Worm (Caenorhabditis elegans) whole organism, dauer: Measurements from ENCODE around the gene F35C11.4.

Source experiments
- unc-62 ChIP-seq: sonication (generic microtip); optimal IDR thresholded peaks from 2 replicates; lab custom pipeline; 2017; ENCODE audit warnings: missing biosample characterization, missing genetic modification reagents, missing genetic modification characterization

Gene F35C11.4

ce11 chrII:8273060-8273459, 24.3 kb downstream of the F35C11.4 start:
- no peak for TF ChIP-seq unc-62 (GFP tag; lab: Kevin White, UChicago)

DNA sequence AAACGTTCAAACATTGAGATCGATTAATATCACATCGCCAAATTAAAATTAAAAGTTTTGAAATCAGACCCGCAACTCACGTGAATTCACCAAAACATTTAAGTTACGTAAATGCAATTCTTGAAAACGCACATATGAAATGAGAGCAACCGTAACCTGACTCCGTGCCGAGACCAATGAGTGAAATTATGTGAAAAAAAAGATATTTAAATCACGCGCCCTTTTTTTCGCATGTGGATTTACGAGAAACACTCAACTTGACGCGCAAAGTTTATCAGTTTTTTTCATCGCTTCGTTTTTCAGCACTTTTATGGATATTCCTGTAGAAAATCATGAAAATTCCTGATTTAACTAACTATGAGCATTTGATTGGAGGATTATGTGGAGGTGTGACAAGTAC, 27.3 kb downstream of the F35C11.4 start, which contains the start of the genes gei-14 and slc-25A32:
Gene gei-14 (minus strand): TSS at position 175 of the 400 bp plus-strand sequence.
Gene slc-25A32 (plus strand): TSS at position 242 of the 400 bp plus-strand sequence.
- TF ChIP-seq unc-62 (GFP tag; lab: Kevin White, UChicago), result no peak

DNA sequence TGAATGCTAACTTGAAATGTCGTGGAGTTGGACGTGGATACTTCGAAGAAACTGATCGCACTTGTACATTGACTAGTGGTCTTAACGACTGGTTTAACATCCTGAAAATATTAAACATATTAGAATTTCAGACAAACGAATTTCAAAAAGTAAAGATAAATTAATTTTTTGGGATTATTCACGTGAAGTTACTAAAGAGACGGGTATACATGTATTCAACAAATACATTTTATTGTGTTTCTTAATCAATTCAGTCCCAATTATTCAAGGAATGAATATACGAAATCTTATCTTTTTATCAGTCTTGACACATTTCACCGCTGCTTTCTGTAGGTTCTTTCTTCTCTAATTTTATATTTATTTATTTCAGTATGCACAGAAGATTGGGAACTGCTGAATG, 29.6 kb downstream of the F35C11.4 start, which contains the start of the genes mrpl-10 and clec-142:
Gene mrpl-10 (minus strand): TSS at position 101 of the 400 bp plus-strand sequence.
Gene clec-142 (plus strand): TSS at position 264 of the 400 bp plus-strand sequence.
- TF ChIP-seq unc-62 (GFP tag; lab: Kevin White, UChicago), result no peak

DNA sequence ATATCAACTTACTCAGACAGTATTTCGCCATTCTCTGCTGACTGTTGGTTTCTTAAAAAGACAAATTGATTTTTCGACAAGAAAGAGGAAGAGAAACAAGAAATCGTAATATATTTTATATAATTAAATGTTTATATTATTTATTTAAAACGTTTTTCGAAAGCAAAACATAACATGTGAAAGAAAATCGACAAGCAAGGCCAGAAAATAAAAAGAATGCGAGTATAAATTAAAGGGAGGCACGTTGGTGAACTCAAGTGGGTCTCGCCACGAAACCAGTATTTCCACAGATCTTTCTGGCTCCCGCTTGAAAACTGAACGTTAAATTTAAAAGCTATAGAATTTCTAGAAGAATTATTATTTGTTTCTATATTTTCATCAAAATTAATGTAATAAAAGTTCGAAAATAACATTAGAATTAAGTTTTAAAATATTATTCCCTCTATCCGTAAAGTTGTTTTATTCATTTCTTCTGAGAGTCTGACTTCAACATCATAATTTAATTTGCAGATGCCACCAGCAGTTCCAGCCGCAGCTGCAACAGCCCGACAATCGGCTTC, 34.4 kb downstream of the F35C11.4 start, which contains the start of the genes nst-1 and cct-4:
Gene nst-1 (minus strand): TSS at position 51 of the 560 bp plus-strand sequence.
Gene cct-4 (plus strand): TSS at position 510 of the 560 bp plus-strand sequence.
- no peak for TF ChIP-seq unc-62 (GFP tag; lab: Kevin White, UChicago)

- no peak for TF ChIP-seq unc-62 (GFP tag; lab: Kevin White, UChicago)
Observed at ce11 chrII:8295296-8295695, 46.5 kb downstream of the F35C11.4 start, which contains the start of gene nlp-55. Gene nlp-55 (minus strand): TSS chrII:8295396.
